Worm (Caenorhabditis elegans): ENCODE measurements around the gene T11F9.14.
"Not testable (repeated sequence)": the region's sequence is repeated elsewhere in the genome, so short reads cannot be mapped to it uniquely, and the experiment has no call there.

Gene T11F9.14

DNA sequence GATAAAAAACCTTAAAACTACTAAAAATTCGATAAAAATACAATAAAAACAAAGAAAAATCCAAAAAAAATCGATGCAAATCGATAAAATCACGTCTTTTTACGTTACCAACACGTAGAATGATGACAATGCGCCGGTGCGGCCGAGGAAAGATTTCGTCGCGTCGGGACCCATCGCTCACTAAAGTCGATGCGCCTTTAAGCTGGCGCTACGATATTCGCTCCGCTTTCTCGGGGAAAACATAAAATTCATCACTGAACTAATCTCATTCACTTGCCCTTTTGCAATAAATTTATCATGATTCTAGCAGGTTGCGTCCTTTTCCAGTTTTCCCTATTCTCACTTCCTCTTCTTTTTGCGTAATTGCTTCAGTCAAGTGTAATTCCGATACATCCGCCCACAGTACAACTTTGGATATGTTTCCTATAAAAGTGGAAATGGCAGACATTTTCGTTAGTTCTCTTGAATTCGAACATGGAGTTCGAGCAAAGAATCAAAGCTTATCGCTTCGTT, 3.0 kb upstream of the T11F9.14 start, which contains the start of gene col-157:
col-157 (plus strand) TSS at position 463 of the 513 bp plus-strand sequence.
- TF ChIP-seq fkh-6, ceh-30, ceh-31 (tag; optimal IDR thresholded peaks at IDR 0.05): not testable (repeated sequence)

DNA sequence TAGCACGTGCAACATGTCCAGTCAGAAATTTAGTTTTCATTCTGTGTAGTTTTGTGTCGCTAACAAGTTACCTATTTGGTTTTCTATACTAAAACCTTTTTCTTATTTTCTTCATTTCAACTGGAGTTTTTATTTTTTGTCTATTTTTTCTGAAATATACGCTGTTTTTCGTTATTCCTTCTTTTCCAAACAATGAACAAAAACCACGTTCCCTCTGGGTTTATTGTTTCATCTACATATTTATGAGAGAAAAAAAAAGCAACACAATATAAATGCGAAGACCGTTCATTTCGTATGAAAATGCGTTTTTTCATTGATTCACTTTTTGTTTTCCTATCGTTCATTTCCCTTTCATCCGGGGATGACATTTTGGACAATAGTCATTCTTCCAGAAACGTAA, 1.2 kb downstream of the T11F9.14 start, which contains the start of gene T11F9.22:
T11F9.22 (plus strand) TSS at position 301 of the 400 bp plus-strand sequence.
- TF ChIP-seq nfya-1 (tag; optimal IDR thresholded peaks at IDR 0.05): no peak

DNA sequence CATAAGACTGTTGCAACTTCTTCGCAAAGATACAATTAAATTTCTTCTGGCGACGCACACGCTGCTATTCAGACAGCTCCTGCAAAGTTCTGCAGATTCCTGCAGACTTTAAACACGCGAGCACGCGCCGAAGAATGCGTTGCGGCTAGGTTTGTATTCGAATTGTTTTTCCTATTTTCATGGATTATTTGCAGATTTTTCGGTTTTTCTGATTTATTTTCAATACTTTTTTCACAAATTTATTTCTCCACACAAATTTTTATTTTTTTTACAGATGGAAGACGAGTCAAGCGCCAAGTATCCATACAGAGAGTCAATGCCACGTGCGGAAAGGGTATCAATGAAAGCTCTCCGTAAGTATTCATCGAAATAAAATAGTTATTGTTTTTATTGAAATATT, 5.0 kb downstream of the T11F9.14 start, which contains the start of gene T11F9.7:
T11F9.7 (plus strand) TSS at position 301 of the 400 bp plus-strand sequence.
- not testable (repeated sequence) for TF ChIP-seq pha-4 (tag; optimal IDR thresholded peaks at IDR 0.05); ceh-19 (GFP tag; optimal IDR thresholded peaks at IDR 0.05); sdc-2 (tag; optimal IDR thresholded peaks at IDR 0.05)

DNA sequence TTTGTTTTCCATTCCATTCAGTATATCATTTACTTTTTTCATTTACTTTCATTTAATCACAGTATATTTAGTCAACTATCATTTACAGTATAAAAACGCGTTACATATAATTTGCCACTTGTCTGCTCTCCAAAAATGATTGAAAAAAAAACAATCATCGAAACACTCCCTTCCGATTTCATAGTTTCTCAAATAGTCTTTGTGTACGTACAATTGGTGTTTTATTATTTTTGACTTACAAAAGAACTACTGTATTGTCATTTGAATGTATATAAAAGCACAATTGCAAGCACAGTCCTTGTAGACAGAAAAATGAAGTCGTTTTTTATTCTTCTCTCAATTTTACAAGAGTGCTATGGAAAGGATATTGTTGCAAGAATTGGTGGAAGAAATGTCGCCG, 6.2 kb downstream of the T11F9.14 start, which contains the start of gene nas-22:
nas-22 (plus strand) TSS at position 301 of the 400 bp plus-strand sequence.
- TF ChIP-seq syd-9 (tag; optimal IDR thresholded peaks at IDR 0.05) (no peak), K02D7.2 (tag; optimal IDR thresholded peaks at IDR 0.05) (no peak), ttx-3 (tag; optimal IDR thresholded peaks at IDR 0.05) (no peak), fax-1 (tag; optimal IDR thresholded peaks at IDR 0.05) (no peak), sox-2 (GFP tag; IDR thresholded peaks at IDR 0.05) (no peak), ceh-30 (tag; optimal IDR thresholded peaks at IDR 0.05) (no peak), elt-2 (tag; optimal IDR thresholded peaks at IDR 0.05) (no peak), ceh-6 (GFP tag; optimal IDR thresholded peaks at IDR 0.05) (no peak), fkh-10 (GFP tag; optimal IDR thresholded peaks at IDR 0.05) (no peak), nhr-232 (tag; optimal IDR thresholded peaks at IDR 0.05) (no peak), unc-3 (GFP tag; conservative IDR thresholded peaks at IDR 0.05) (no peak), unc-3 (tag; optimal IDR thresholded peaks at IDR 0.05) (no peak), K09A11.1 (tag; optimal IDR thresholded peaks at IDR 0.05; ENCODE audit: insufficient read depth) (no peak), T23F11.4 (GFP tag; optimal IDR thresholded peaks at IDR 0.05) (no peak), ceh-18 (tag; optimal IDR thresholded peaks at IDR 0.05) (no peak), hlh-15 (tag; optimal IDR thresholded peaks at IDR 0.05) (no peak), F13H6.1 (tag; optimal IDR thresholded peaks at IDR 0.05) (no peak), ceh-34 (tag; optimal IDR thresholded peaks at IDR 0.05) (no peak), ztf-16 (tag; optimal IDR thresholded peaks at IDR 0.05) (no peak)

ce11 chrV:11472209-11472608, 8.4 kb downstream of the T11F9.14 start, which contains the start of the genes nas-20 and nas-21:
TSS of gene nas-20 (minus strand) at chrV:11472309.
TSS of gene nas-21 (plus strand) at chrV:11472564.
- TF ChIP-seq elt-2 (tag; optimal IDR thresholded peaks at IDR 0.05) (no peak), ceh-2 (tag; optimal IDR thresholded peaks at IDR 0.05) (no peak), fkh-10 (GFP tag; optimal IDR thresholded peaks at IDR 0.05) (no peak), hlh-8 (tag; optimal IDR thresholded peaks at IDR 0.05) (no peak), ahr-1 (tag; optimal IDR thresholded peaks at IDR 0.05) (no peak), Y22D7AL.16 (tag; optimal IDR thresholded peaks at IDR 0.05) (no peak), ceh-30 (tag; optimal IDR thresholded peaks at IDR 0.05) (no peak), tbx-7 (tag; optimal IDR thresholded peaks at IDR 0.05) (no peak), nhr-11 (tag; optimal IDR thresholded peaks at IDR 0.05) (no peak), syd-9 (tag; optimal IDR thresholded peaks at IDR 0.05) (no peak)

DNA sequence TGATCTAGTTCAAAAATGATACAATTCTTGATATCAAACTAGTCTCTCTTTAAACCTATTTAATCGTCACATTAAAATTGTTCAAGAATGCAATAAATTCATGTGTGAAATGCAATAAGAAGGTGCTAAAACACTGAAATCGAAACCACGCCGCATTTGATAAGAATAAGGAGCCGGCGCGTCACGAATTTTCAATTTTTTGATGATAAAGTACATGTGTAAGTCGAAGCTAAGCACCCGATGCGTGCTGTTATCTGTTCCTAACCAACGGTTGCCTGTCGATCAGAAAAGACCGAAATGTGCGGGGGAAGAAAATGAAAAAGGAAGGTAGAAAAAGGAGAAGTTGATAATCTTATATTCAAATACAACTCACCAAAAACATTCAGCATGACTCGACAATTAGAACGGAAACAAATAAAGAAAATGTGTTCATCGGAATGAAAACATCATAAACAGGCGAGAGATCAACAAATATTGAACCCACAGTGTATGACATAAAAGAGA, 10.4 kb downstream of the T11F9.14 start, which contains the start of gene aat-6:
aat-6 (minus strand) TSS at position 454 of the 504 bp plus-strand sequence.
- TF ChIP-seq hlh-8 (tag; optimal IDR thresholded peaks at IDR 0.05) (no peak), pax-1 (tag; optimal IDR thresholded peaks at IDR 0.05) (no peak), hlh-30 (tag; optimal IDR thresholded peaks at IDR 0.05; ENCODE audit: insufficient read depth) (no peak), pha-4 (tag; optimal IDR thresholded peaks at IDR 0.05) (no peak), elt-2 (tag; optimal IDR thresholded peaks at IDR 0.05) (no peak), ceh-2 (tag; optimal IDR thresholded peaks at IDR 0.05) (no peak), sox-2 (GFP tag; IDR thresholded peaks at IDR 0.05) (no peak)
